Fruit fly (Drosophila melanogaster): ENCODE data around the gene CG8958.

CG8958 gene

DNA sequence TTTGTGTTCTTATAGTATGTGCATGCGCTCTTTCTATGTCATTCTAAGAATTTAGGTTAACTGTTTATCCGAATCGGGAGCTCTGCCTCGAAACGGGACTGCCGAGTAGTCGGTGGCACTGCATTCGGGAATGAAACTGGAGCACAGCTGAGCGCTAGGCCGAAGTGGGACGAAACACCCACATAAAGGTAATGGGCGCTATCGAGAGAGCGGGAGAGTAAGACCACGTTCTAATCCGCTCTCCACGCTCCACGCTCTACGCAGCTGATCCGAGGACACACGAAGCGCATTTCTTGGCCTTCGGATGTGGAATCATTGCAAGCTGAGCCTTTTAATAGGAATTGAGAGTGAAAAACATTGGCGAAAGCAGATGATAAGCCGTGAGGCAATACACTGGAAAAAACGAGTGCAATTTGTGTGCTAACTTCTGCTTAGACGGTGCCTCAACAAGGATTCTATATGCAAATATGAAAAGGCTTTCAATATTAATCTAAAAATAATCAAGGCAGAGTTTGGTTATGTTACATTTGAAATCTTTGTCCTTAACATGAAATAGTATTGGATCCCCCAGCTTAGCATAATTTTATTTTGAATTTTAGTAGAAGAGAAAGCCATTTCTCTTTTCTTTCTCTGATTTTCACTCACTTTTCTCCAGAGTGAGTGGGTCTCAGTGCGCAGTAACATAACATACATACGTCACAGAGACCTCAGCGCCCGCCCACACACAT lies 3.0 kb downstream of the CG8958 start:
- TF ChIP-seq CG12605 (GFP tag; IDR thresholded peaks at IDR 0.05) (0 out of 2 replicates have a peak, but pooled peaks have one; percentile 19), CG10348 (GFP tag; IDR thresholded peaks at IDR 0.05) (no peak), CG34367 (tag; optimal IDR thresholded peaks at IDR 0.05) (peak; percentile 14), EcR (GFP tag; optimal IDR thresholded peaks at IDR 0.05) (no peak), Pif1B (GFP tag; optimal IDR thresholded peaks at IDR 0.05) (no peak), gl (tag; optimal IDR thresholded peaks at IDR 0.05) (no peak), CG8301 (tag; optimal IDR thresholded peaks at IDR 0.05) (no peak), Pif1A (GFP tag; optimal IDR thresholded peaks at IDR 0.05) (peak; percentile 28), Ets98B (GFP tag; IDR thresholded peaks at IDR 0.05) (no peak), CG8159 (tag; optimal IDR thresholded peaks at IDR 0.05) (peak; percentile 59), rn (GFP tag; IDR thresholded peaks at IDR 0.05) (no peak), CG9948 (tag; optimal IDR thresholded peaks at IDR 0.05) (no peak), CG15710 (tag; optimal IDR thresholded peaks at IDR 0.05) (no peak), fd96Ca (GFP tag; IDR thresholded peaks at IDR 0.05) (0 out of 3 replicates have a peak, but pooled peaks have one; percentile 43), Snoo (tag; optimal IDR thresholded peaks at IDR 0.05) (no peak), D1 (tag; optimal IDR thresholded peaks at IDR 0.05) (no peak), CG4496 (GFP tag; IDR thresholded peaks at IDR 0.05) (0 out of 3 replicates have a peak, but pooled peaks have one; percentile 35), CG13204 (GFP tag; optimal IDR thresholded peaks at IDR 0.05) (no peak), CG17806 (tag; optimal IDR thresholded peaks at IDR 0.05) (no peak), CG32121 (GFP tag; IDR thresholded peaks at IDR 0.05) (peak; percentile 43; the same call in 1 of the 2 replicates), CG14655 (GFP tag; optimal IDR thresholded peaks at IDR 0.05) (peak; percentile 21)

- no peak for TF ChIP-seq CG34367 (tag; optimal IDR thresholded peaks at IDR 0.05)
Measured at dm6 chrX:16087496-16087895, 4.5 kb downstream of the CG8958 start.

DNA sequence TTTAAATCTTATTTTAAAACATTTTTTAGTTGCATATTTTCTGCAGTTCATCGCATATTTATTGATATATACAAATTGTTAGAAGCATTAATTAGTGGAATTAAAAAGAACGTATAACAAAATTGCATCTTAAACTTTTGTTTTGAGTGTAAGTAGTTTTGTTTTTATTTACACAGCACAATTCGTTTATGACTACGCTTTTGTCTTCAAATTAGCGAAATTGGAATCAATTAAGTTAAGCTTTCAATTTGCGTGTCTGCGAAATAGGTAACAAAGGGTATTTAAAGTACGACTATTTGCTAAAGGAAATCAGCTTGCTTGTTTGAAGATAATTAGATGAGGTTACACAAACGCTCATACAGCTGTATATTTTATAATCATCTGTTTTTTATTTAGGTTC lies 5.2 kb downstream of the CG8958 start:
- TF ChIP-seq CG12605 (GFP tag; IDR thresholded peaks at IDR 0.05) (no peak), D1 (tag; optimal IDR thresholded peaks at IDR 0.05) (no peak), CG4496 (GFP tag; IDR thresholded peaks at IDR 0.05) (no peak), CG10348 (GFP tag; IDR thresholded peaks at IDR 0.05) (no peak), CG8301 (tag; optimal IDR thresholded peaks at IDR 0.05) (no peak), CG8159 (tag; optimal IDR thresholded peaks at IDR 0.05) (no peak), CG14655 (GFP tag; optimal IDR thresholded peaks at IDR 0.05) (no peak), CG34367 (tag; optimal IDR thresholded peaks at IDR 0.05) (no peak), Ets98B (GFP tag; IDR thresholded peaks at IDR 0.05) (no peak)

DNA sequence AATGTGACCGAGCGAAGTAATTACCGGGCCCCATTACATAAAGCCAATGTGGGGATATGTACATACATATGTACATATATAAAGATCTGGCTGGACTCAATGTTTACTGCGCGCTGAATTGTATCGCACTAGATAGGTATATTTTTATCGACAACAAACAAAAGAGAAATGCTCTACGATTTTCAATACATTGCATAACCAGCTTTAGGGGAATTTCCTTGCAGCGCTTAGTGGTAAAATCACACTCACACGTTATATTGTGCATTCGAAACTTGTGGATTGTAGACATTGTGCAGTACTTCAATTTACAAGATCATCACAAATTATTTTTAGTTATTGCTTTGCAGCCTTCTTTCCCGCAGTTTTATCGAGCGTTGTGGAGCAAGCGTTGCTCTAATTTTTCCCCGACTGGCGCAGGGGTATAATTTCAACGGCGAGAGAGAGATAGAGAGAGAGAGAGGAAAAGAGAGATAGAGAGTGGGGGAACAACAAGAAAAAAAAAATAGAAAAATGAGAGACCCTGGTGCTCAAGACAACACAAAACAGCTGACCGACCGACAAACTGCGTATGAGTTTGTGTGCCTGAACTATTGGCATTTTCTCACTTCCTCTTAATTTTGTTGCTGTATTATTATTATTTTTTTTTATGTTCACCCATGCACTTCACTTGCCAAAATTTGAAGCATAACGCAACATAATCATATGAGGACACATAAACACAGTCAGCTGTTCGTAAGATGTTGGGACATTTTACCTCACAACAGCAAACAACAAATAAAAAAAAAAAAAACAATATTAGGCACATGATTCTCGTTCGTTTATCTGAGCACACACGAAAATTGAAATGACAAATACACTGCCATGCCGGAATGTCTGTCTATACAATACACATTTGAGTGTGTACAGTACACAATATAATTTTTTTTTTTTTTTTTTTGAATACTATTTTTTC lies 6.3 kb downstream of the CG8958 start:
- TF ChIP-seq CG12605 (GFP tag; IDR thresholded peaks at IDR 0.05) (peak; percentile 39; the same call in 1 of the 2 replicates), Pif1B (GFP tag; optimal IDR thresholded peaks at IDR 0.05) (no peak), Pif1A (GFP tag; optimal IDR thresholded peaks at IDR 0.05) (no peak), EcR (GFP tag; optimal IDR thresholded peaks at IDR 0.05) (no peak), CG14655 (GFP tag; optimal IDR thresholded peaks at IDR 0.05) (no peak), fd96Ca (GFP tag; IDR thresholded peaks at IDR 0.05) (no peak), Ets98B (GFP tag; IDR thresholded peaks at IDR 0.05) (peak; percentile 39), CG15710 (tag; optimal IDR thresholded peaks at IDR 0.05) (no peak), CG9948 (tag; optimal IDR thresholded peaks at IDR 0.05) (no peak), CG13204 (GFP tag; optimal IDR thresholded peaks at IDR 0.05) (no peak), CG4496 (GFP tag; IDR thresholded peaks at IDR 0.05) (peak; percentile 67), CG8159 (tag; optimal IDR thresholded peaks at IDR 0.05) (no peak), D1 (tag; optimal IDR thresholded peaks at IDR 0.05) (no peak), CG32121 (GFP tag; IDR thresholded peaks at IDR 0.05) (0 out of 2 replicates have a peak, but pooled peaks have one; percentile 12), CG10348 (GFP tag; IDR thresholded peaks at IDR 0.05) (no peak), gl (tag; optimal IDR thresholded peaks at IDR 0.05) (no peak), Snoo (tag; optimal IDR thresholded peaks at IDR 0.05) (no peak), CG34367 (tag; optimal IDR thresholded peaks at IDR 0.05) (no peak), CG8301 (tag; optimal IDR thresholded peaks at IDR 0.05) (no peak), CG17806 (tag; optimal IDR thresholded peaks at IDR 0.05) (no peak)

DNA sequence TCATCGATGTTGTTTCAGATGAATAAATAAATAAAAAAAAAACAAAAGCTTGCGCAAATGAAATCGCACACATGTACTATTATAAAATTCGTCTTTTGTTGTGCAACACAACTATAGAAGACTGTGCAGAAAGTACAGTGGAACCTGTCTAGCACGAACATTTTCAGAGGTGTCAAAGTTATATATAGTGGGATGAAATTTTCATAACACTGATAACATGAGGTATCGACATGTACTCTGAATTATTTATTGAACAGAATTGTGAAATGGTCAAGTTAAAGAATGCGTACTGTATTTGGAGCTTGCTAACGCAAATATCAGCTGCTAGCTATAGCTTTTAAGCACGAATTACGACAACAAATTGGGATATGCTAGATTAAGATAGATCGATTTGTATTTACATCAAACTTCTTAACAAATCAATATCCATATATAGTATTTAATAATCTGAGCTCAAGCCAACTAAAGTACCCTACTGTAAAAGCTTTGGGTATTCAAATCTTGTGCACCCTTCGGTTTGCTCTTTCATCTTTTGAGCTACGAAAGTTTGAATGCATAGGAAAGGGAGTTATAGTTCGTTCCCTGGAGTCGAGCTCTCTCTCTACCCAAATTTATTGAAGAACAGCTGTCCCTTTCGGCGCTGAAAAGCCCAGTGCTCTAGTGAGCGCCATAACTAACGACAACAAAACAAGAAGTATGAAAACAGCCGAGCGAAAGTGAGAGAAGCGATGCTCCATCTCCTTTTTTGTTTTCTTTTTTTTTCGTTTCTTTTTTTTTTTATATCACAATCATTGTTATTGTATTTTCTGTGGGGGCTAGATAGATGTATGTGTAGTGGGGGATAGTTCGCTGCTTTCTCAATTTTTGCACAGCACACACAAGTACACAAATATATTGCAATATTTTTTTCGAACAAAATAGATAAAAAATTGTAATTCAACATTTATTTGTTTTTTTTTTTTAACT lies 7.4 kb downstream of the CG8958 start:
- TF ChIP-seq fd96Ca (GFP tag; IDR thresholded peaks at IDR 0.05) (peak; percentile 85), CG13204 (GFP tag; optimal IDR thresholded peaks at IDR 0.05) (no peak), CG9948 (tag; optimal IDR thresholded peaks at IDR 0.05) (peak; percentile 45), CG32121 (GFP tag; IDR thresholded peaks at IDR 0.05) (peak; percentile 89), CG4496 (GFP tag; IDR thresholded peaks at IDR 0.05) (peak; percentile 96), Ets98B (GFP tag; IDR thresholded peaks at IDR 0.05) (peak; percentile 93), CG12605 (GFP tag; IDR thresholded peaks at IDR 0.05) (peak; percentile 83), Pif1B (GFP tag; optimal IDR thresholded peaks at IDR 0.05) (peak; percentile 47), CG8159 (tag; optimal IDR thresholded peaks at IDR 0.05) (peak; percentile 60), gl (tag; optimal IDR thresholded peaks at IDR 0.05) (no peak), D1 (tag; optimal IDR thresholded peaks at IDR 0.05) (no peak), CG14655 (GFP tag; optimal IDR thresholded peaks at IDR 0.05) (peak; percentile 66), CG10348 (GFP tag; IDR thresholded peaks at IDR 0.05) (peak; percentile 74), CG17806 (tag; optimal IDR thresholded peaks at IDR 0.05) (peak; percentile 60), EcR (GFP tag; optimal IDR thresholded peaks at IDR 0.05) (no peak), Pif1A (GFP tag; optimal IDR thresholded peaks at IDR 0.05) (peak; percentile 56), rn (GFP tag; IDR thresholded peaks at IDR 0.05) (peak; percentile 68; the same call in 1 of the 2 replicates), CG8301 (tag; optimal IDR thresholded peaks at IDR 0.05) (peak; percentile 72), CG15710 (tag; optimal IDR thresholded peaks at IDR 0.05) (peak; percentile 61), Snoo (tag; optimal IDR thresholded peaks at IDR 0.05) (peak; percentile 54), CG34367 (tag; optimal IDR thresholded peaks at IDR 0.05) (peak; percentile 45)

Measured in whole organism, pupa.